Fruit fly (Drosophila melanogaster) whole organism, embryonic: ENCODE measurements around the gene CG31515.

ENCODE experiments used
- Antp ChIP-seq: fragments of 200-800 bp; sonication (Bioruptor generic); optimal IDR thresholded peaks from 3 replicates; lab custom pipeline; 2016; ENCODE audit warnings: missing biosample characterization, missing genetic modification characterization
- C15 ChIP-seq: fragments of 200-800 bp; sonication (Bioruptor generic); IDR thresholded peaks from 3 replicates; pipeline ENCODE4 v1.3.6; 2022; ENCODE audit warnings: missing biosample characterization, missing genetic modification characterization
- CG11085 ChIP-seq: fragments of 200-800 bp; sonication (Bioruptor generic); IDR thresholded peaks from 2 replicates; pipeline ENCODE4 v1.3.6; 2022; ENCODE audit warnings: missing biosample characterization, missing genetic modification characterization
- CG12744 ChIP-seq: fragments of 200-800 bp; sonication (Bioruptor generic); optimal IDR thresholded peaks from 2 replicates; lab custom pipeline; 2016; ENCODE audit warnings: missing biosample characterization, missing genetic modification characterization
- CG13624 ChIP-seq: fragments of 200-800 bp; sonication (Bioruptor generic); optimal IDR thresholded peaks from 2 replicates; lab custom pipeline; 2016; ENCODE audit warnings: missing biosample characterization, missing genetic modification characterization
- CG13775 ChIP-seq: fragments of 200-800 bp; sonication (Bioruptor generic); optimal IDR thresholded peaks from 3 replicates; lab custom pipeline; 2017; ENCODE audit warnings: missing biosample characterization, mild to moderate bottlenecking, missing genetic modification characterization
- CG13894 ChIP-seq: fragments of 200-800 bp; sonication (Bioruptor generic); optimal IDR thresholded peaks from 3 replicates; lab custom pipeline; 2018; ENCODE audit warnings: missing biosample characterization, mild to moderate bottlenecking, missing genetic modification characterization, moderate library complexity
- CG14965 ChIP-seq: fragments of 200-800 bp; sonication (Bioruptor generic); optimal IDR thresholded peaks from 2 replicates; lab custom pipeline; 2016; ENCODE audit warnings: missing biosample characterization, missing genetic modification characterization, borderline replicate concordance
- CG1529 ChIP-seq: fragments of 200-800 bp; sonication (Bioruptor generic); optimal IDR thresholded peaks from 3 replicates; lab custom pipeline; 2018; ENCODE audit warnings: missing biosample characterization, missing genetic modification characterization
- CG17186 ChIP-seq: fragments of 200-800 bp; sonication (Bioruptor generic); optimal IDR thresholded peaks from 3 replicates; lab custom pipeline; 2017; ENCODE audit warnings: missing biosample characterization, missing genetic modification reagents, missing genetic modification characterization
- CG17361 ChIP-seq: fragments of 200-800 bp; sonication (Bioruptor generic); IDR thresholded peaks from 3 replicates; pipeline ENCODE4 v1.3.6; 2022; ENCODE audit warnings: missing biosample characterization, missing genetic modification characterization
- CG17829 ChIP-seq: fragments of 200-800 bp; optimal IDR thresholded peaks from 2 replicates; lab custom pipeline; 2019; ENCODE audit warnings: missing biosample characterization, mild to moderate bottlenecking, missing genetic modification characterization, moderate library complexity
- CG18262 ChIP-seq: fragments of 200-800 bp; optimal IDR thresholded peaks from 3 replicates; lab custom pipeline; 2019; ENCODE audit warnings: missing biosample characterization, mild to moderate bottlenecking, missing genetic modification characterization, moderate library complexity
- CG18599 ChIP-seq: fragments of 200-800 bp; sonication (Bioruptor generic); optimal IDR thresholded peaks from 3 replicates; lab custom pipeline; 2017; ENCODE audit warnings: missing biosample characterization, missing genetic modification characterization, mild to moderate bottlenecking, moderate library complexity, missing genetic modification reagents
- CG18764 ChIP-seq: fragments of 200-800 bp; sonication (Bioruptor generic); optimal IDR thresholded peaks from 3 replicates; lab custom pipeline; 2016; ENCODE audit warnings: missing biosample characterization, missing genetic modification characterization
- CG2116 ChIP-seq: fragments of 200-800 bp; sonication (Bioruptor generic); optimal IDR thresholded peaks from 3 replicates; lab custom pipeline; 2018; ENCODE audit warnings: missing biosample characterization, mild to moderate bottlenecking, missing genetic modification characterization
- CG2678 ChIP-seq: fragments of 200-800 bp; sonication (Bioruptor generic); optimal IDR thresholded peaks from 3 replicates; lab custom pipeline; 2019; ENCODE audit warnings: missing biosample characterization, mild to moderate bottlenecking, missing genetic modification characterization, moderate library complexity
- CG30403 ChIP-seq: fragments of 200-800 bp; sonication (Bioruptor generic); optimal IDR thresholded peaks from 3 replicates; lab custom pipeline; 2016; ENCODE audit warnings: missing biosample characterization, missing genetic modification characterization
- CG30431 ChIP-seq: fragments of 200-800 bp; sonication (Bioruptor generic); optimal IDR thresholded peaks from 2 replicates; lab custom pipeline; 2017; ENCODE audit warnings: missing biosample characterization, missing genetic modification characterization
- CG31388 ChIP-seq: fragments of 200-800 bp; sonication (Bioruptor generic); optimal IDR thresholded peaks from 2 replicates; lab custom pipeline; 2016; ENCODE audit warnings: missing biosample characterization, missing genetic modification characterization
- CG4404 ChIP-seq: fragments of 200-800 bp; sonication (Bioruptor generic); IDR thresholded peaks from 2 replicates; pipeline ENCODE4 v1.3.6; 2022; ENCODE audit warnings: missing biosample characterization, missing genetic modification characterization
- CG4730 ChIP-seq: fragments of 200-800 bp; sonication (Bioruptor generic); IDR thresholded peaks from 2 replicates; pipeline ENCODE4 v1.3.6; 2022; ENCODE audit warnings: missing biosample characterization, missing genetic modification characterization
- CG9215 ChIP-seq: fragments of 200-800 bp; sonication (Bioruptor generic); IDR thresholded peaks from 2 replicates; pipeline ENCODE4 v1.3.6; 2022; ENCODE audit warnings: missing biosample characterization, missing genetic modification characterization
- CG9876 ChIP-seq: fragments of 200-800 bp; sonication (Bioruptor generic); optimal IDR thresholded peaks from 2 replicates; lab custom pipeline; 2016; ENCODE audit warnings: missing biosample characterization, missing genetic modification characterization
- Dip3 ChIP-seq: fragments of 200-800 bp; sonication (Bioruptor generic); optimal IDR thresholded peaks from 3 replicates; lab custom pipeline; 2016; ENCODE audit warnings: missing biosample characterization, missing genetic modification characterization
- Gug ChIP-seq: fragments of 200-800 bp; sonication (Bioruptor generic); IDR thresholded peaks from 4 replicates; pipeline ENCODE4 v1.3.6; 2022; ENCODE audit warnings: missing biosample characterization, missing genetic modification characterization
- HmgZ ChIP-seq: fragments of 200-800 bp; sonication (Bioruptor generic); optimal IDR thresholded peaks from 2 replicates; lab custom pipeline; 2018; ENCODE audit warnings: missing biosample characterization, mild to moderate bottlenecking, missing genetic modification characterization
- Hmr ChIP-seq: fragments of 200-800 bp; sonication (Bioruptor generic); optimal IDR thresholded peaks from 3 replicates; lab custom pipeline; 2017; ENCODE audit warnings: mild to moderate bottlenecking, missing biosample characterization, missing genetic modification reagents, missing genetic modification characterization
- Max ChIP-seq: fragments of 200-800 bp; sonication (Bioruptor generic); optimal IDR thresholded peaks from 2 replicates; lab custom pipeline; 2016; ENCODE audit warnings: missing biosample characterization, mild to moderate bottlenecking, missing genetic modification characterization
- Nf-YB ChIP-seq: fragments of 200-800 bp; sonication (Bioruptor generic); optimal IDR thresholded peaks from 3 replicates; lab custom pipeline; 2019; ENCODE audit warnings: missing biosample characterization, mild to moderate bottlenecking, missing genetic modification characterization, moderate library complexity
- Optix ChIP-seq: fragments of 200-800 bp; sonication (Bioruptor generic); IDR thresholded peaks from 3 replicates; pipeline ENCODE4 v1.3.6; 2022; ENCODE audit warnings: missing biosample characterization, missing genetic modification characterization
- Sox102F ChIP-seq: fragments of 200-800 bp; sonication (Bioruptor generic); optimal IDR thresholded peaks from 2 replicates; lab custom pipeline; 2018; ENCODE audit warnings: missing biosample characterization, mild to moderate bottlenecking, missing genetic modification characterization, moderate library complexity
- Sry-δ ChIP-seq: fragments of 200-800 bp; sonication (Bioruptor generic); optimal IDR thresholded peaks from 2 replicates; lab custom pipeline; 2016; ENCODE audit warnings: missing biosample characterization, missing genetic modification characterization
- Xbp1 ChIP-seq: fragments of 200-800 bp; sonication (Bioruptor generic); optimal IDR thresholded peaks from 3 replicates; lab custom pipeline; 2016; ENCODE audit warnings: missing biosample characterization, mild to moderate bottlenecking, missing genetic modification characterization
- cg ChIP-seq: fragments of 200-800 bp; sonication (Bioruptor generic); optimal IDR thresholded peaks from 3 replicates; lab custom pipeline; 2019; ENCODE audit warnings: missing biosample characterization, mild to moderate bottlenecking, missing genetic modification characterization, moderate library complexity
- chinmo ChIP-seq: fragments of 200-800 bp; sonication (Bioruptor generic); IDR thresholded peaks from 4 replicates; pipeline ENCODE4 v1.3.6; 2022; ENCODE audit warnings: missing biosample characterization, missing genetic modification characterization; ENCODE audit not compliant: partially characterized antibody
- croc ChIP-seq: fragments of 200-800 bp; sonication (Bioruptor generic); conservative IDR thresholded peaks from 3 replicates; pipeline ENCODE4 v1.3.6; 2022; ENCODE audit warnings: missing biosample characterization, missing genetic modification characterization
- dan ChIP-seq: fragments of 200-800 bp; sonication (Bioruptor generic); IDR thresholded peaks from 2 replicates; pipeline ENCODE4 v1.3.6; 2022; ENCODE audit warnings: missing biosample characterization, missing genetic modification characterization
- eve ChIP-seq, 2 experiments: fragments of >200 bp; optimal IDR thresholded peaks; 2 replicates each; lab custom pipeline; 2017; ENCODE audit warnings: missing biosample characterization in 2 of 2, missing genetic modification characterization in 2 of 2
- fu2 ChIP-seq: fragments of 200-800 bp; sonication (Bioruptor generic); optimal IDR thresholded peaks from 2 replicates; lab custom pipeline; 2016; ENCODE audit warnings: missing biosample characterization, missing genetic modification characterization
- grn ChIP-seq: fragments of 200-800 bp; sonication (Bioruptor generic); optimal IDR thresholded peaks from 3 replicates; lab custom pipeline; 2017; ENCODE audit warnings: missing biosample characterization, missing genetic modification characterization
- gsb ChIP-seq: fragments of 200-800 bp; sonication (Bioruptor generic); IDR thresholded peaks from 2 replicates; pipeline ENCODE4 v1.3.6; 2022; ENCODE audit warnings: missing biosample characterization, missing genetic modification characterization
- h ChIP-seq: fragments of >200 bp; optimal IDR thresholded peaks from 2 replicates; lab custom pipeline; 2017
- hb ChIP-seq: fragments of 200-800 bp; sonication (Bioruptor generic); IDR thresholded peaks from 3 replicates; pipeline ENCODE4 v1.3.6; 2022; ENCODE audit warnings: missing biosample characterization, missing genetic modification characterization; ENCODE audit not compliant: partially characterized antibody
- hbn ChIP-seq: fragments of 200-800 bp; sonication (Bioruptor generic); IDR thresholded peaks from 2 replicates; pipeline ENCODE4 v1.3.6; 2022; ENCODE audit warnings: missing biosample characterization, missing genetic modification characterization; ENCODE audit not compliant: partially characterized antibody
- mirr ChIP-seq: fragments of 200-800 bp; sonication (Bioruptor generic); optimal IDR thresholded peaks from 3 replicates; lab custom pipeline; 2018; ENCODE audit warnings: missing biosample characterization, mild to moderate bottlenecking, missing genetic modification characterization
- nmo ChIP-seq: fragments of 200-800 bp; sonication (Bioruptor generic); optimal IDR thresholded peaks from 2 replicates; lab custom pipeline; 2018; ENCODE audit warnings: missing biosample characterization, mild to moderate bottlenecking, missing genetic modification characterization, moderate library complexity
- pnt ChIP-seq: fragments of 200-800 bp; sonication (Bioruptor generic); optimal IDR thresholded peaks from 3 replicates; lab custom pipeline; 2016; ENCODE audit warnings: missing biosample characterization, missing genetic modification characterization
- pzg ChIP-seq: fragments of 200-800 bp; sonication (Bioruptor generic); optimal IDR thresholded peaks from 3 replicates; lab custom pipeline; 2018; ENCODE audit warnings: missing biosample characterization, mild to moderate bottlenecking, missing genetic modification characterization, moderate library complexity
- slp2 ChIP-seq: fragments of 200-800 bp; sonication (Bioruptor generic); optimal IDR thresholded peaks from 2 replicates; lab custom pipeline; 2016; ENCODE audit warnings: missing biosample characterization, missing genetic modification characterization
- tio ChIP-seq: fragments of 200-800 bp; sonication (Bioruptor generic); optimal IDR thresholded peaks from 2 replicates; lab custom pipeline; 2017; ENCODE audit warnings: missing biosample characterization, missing genetic modification characterization, inconsistent platforms
- zf30C ChIP-seq: fragments of 200-800 bp; sonication (Bioruptor generic); optimal IDR thresholded peaks from 3 replicates; lab custom pipeline; 2018; ENCODE audit warnings: missing biosample characterization, mild to moderate bottlenecking, missing genetic modification characterization

Gene CG31515

dm6 chr3R:23386907-23387306, 1.8 kb downstream of the CG31515 start (continued):
- TF ChIP-seq CG14965 (GFP tag; lab: Kevin White, UChicago): no peak
- no peak for TF ChIP-seq grn (GFP tag; lab: Kevin White, UChicago)
- TF ChIP-seq h (lab: Kevin White, UChicago): no peak
- no peak for TF ChIP-seq croc (GFP tag; lab: Robert Waterston, UW)
- no peak for TF ChIP-seq cg (GFP tag; lab: Kevin White, UChicago)
- no peak for TF ChIP-seq CG9215 (GFP tag; lab: Robert Waterston, UW)
- TF ChIP-seq Gug (GFP tag; lab: Robert Waterston, UW): no peak
- TF ChIP-seq Max (GFP tag; lab: Kevin White, UChicago): no peak
- peak; percentile 66 for TF ChIP-seq Xbp1 (GFP tag; lab: Kevin White, UChicago)
- no peak for TF ChIP-seq fu2
- no peak for TF ChIP-seq CG31388 (GFP tag; lab: Kevin White, UChicago)
- no peak for TF ChIP-seq mirr (GFP tag; lab: Kevin White, UChicago)
- TF ChIP-seq tio (GFP tag; lab: Kevin White, UChicago): peak; percentile 16
- TF ChIP-seq Dip3 (GFP tag; lab: Kevin White, UChicago): no peak
- no peak for TF ChIP-seq CG9876 (GFP tag; lab: Kevin White, UChicago)
- TF ChIP-seq HmgZ (tag; lab: Kevin White, UChicago): no peak
- peak; percentile 3 for TF ChIP-seq CG18599 (GFP tag; lab: Kevin White, UChicago)
- TF ChIP-seq CG13894: no peak
- TF ChIP-seq chinmo (GFP tag; lab: Robert Waterston, UW): no peak
- TF ChIP-seq CG2678 (tag; lab: Kevin White, UChicago): peak; percentile 55
- TF ChIP-seq CG4730 (GFP tag; lab: Robert Waterston, UW): no peak
- TF ChIP-seq C15 (GFP tag; lab: Robert Waterston, UW): no peak
- TF ChIP-seq CG17186 (GFP tag; lab: Kevin White, UChicago): no peak
- TF ChIP-seq nmo (GFP tag; lab: Kevin White, UChicago): peak; percentile 62
- TF ChIP-seq CG1529 (GFP tag; lab: Kevin White, UChicago): no peak
- TF ChIP-seq Hmr (GFP tag; lab: Kevin White, UChicago): no peak
- TF ChIP-seq CG30431 (GFP tag; lab: Kevin White, UChicago): peak; percentile 2
- TF ChIP-seq pnt (GFP tag; lab: Kevin White, UChicago): peak; percentile 26
- peak; percentile 4 for TF ChIP-seq Antp (GFP tag; lab: Kevin White, UChicago)
- no peak for TF ChIP-seq CG2116 (GFP tag; lab: Kevin White, UChicago)
- peak; percentile 29 for TF ChIP-seq slp2 (GFP tag; lab: Kevin White, UChicago)
- TF ChIP-seq CG17829 (tag; lab: Kevin White, UChicago): peak; percentile 8
- no peak for TF ChIP-seq CG13624 (GFP tag; lab: Kevin White, UChicago)
- TF ChIP-seq CG13775 (GFP tag; lab: Kevin White, UChicago): no peak
- peak; percentile 24 for TF ChIP-seq zf30C (GFP tag; lab: Kevin White, UChicago)
- TF ChIP-seq CG11085: no peak
- TF ChIP-seq Nf-YB (GFP tag; lab: Kevin White, UChicago): peak; percentile 5
- TF ChIP-seq CG12744 (GFP tag; lab: Kevin White, UChicago): no peak
- TF ChIP-seq Sry-δ (GFP tag; lab: Kevin White, UChicago): no peak
- TF ChIP-seq CG18764 (GFP tag; lab: Kevin White, UChicago): no peak
- no peak for TF ChIP-seq hbn (GFP tag; lab: Robert Waterston, UW)
- TF ChIP-seq hb (GFP tag; lab: Robert Waterston, UW): no peak
- no peak for TF ChIP-seq pzg (GFP tag; lab: Kevin White, UChicago)
- no peak for TF ChIP-seq dan (GFP tag; lab: Robert Waterston, UW)
- no peak for TF ChIP-seq Optix (GFP tag; lab: Robert Waterston, UW)
- TF ChIP-seq Sox102F (GFP tag; lab: Kevin White, UChicago): peak; percentile 80
- peak; percentile 54 for TF ChIP-seq CG30403
- peak in 1 of 2 experiments; percentile 64 for TF ChIP-seq eve (GFP tag; optimal IDR thresholded peaks at IDR 0.05; lab: Kevin White, UChicago)
- TF ChIP-seq gsb: no peak
- peak; percentile 38 for TF ChIP-seq CG18262 (tag; lab: Kevin White, UChicago)
- no peak for TF ChIP-seq CG4404 (GFP tag; lab: Robert Waterston, UW)
- TF ChIP-seq CG17361 (GFP tag; lab: Robert Waterston, UW): no peak; the same call in 2 of the 3 replicates
